Worm (Caenorhabditis elegans) whole organism, mixed stage, embryonic: ENCODE data around the gene F54G2.1.
A peak's percentile ranks its signal among the peaks of the same experiment; 100 is the strongest.

Experiments
- M03D4.4 ChIP-seq: sonication (generic microtip); optimal IDR thresholded peaks from 2 replicates; lab custom pipeline; 2017; ENCODE audit warnings: mild to moderate bottlenecking, missing genetic modification characterization, missing compliant biosample characterization
- blmp-1 ChIP-seq: fragments of 150-350 bp; optimal IDR thresholded peaks from 2 replicates; lab custom pipeline; 2014; ENCODE audit warnings: missing biosample characterization, missing genetic modification characterization
- ceh-39 ChIP-seq: fragments of 150-350 bp; optimal IDR thresholded peaks from 2 replicates; lab custom pipeline; 2014; ENCODE audit warnings: missing biosample characterization, missing genetic modification characterization
- ceh-43 ChIP-seq: fragments of 200-800 bp; sonication (Bioruptor generic); optimal IDR thresholded peaks from 2 replicates; lab custom pipeline; 2018; ENCODE audit warnings: mild to moderate bottlenecking, missing genetic modification characterization, moderate library complexity, missing compliant biosample characterization
- ceh-83 ChIP-seq: fragments of 200-800 bp; sonication (Bioruptor generic); optimal IDR thresholded peaks from 2 replicates; lab custom pipeline; 2018; ENCODE audit warnings: mild to moderate bottlenecking, missing genetic modification characterization, missing compliant biosample characterization
- cnd-1 ChIP-seq: fragments of 200-800 bp; sonication (Bioruptor generic); optimal IDR thresholded peaks from 2 replicates; lab custom pipeline; 2018; ENCODE audit warnings: mild to moderate bottlenecking, missing genetic modification characterization, missing compliant biosample characterization
- drap-1 ChIP-seq: fragments of 200-800 bp; sonication (Bioruptor generic); optimal IDR thresholded peaks from 3 replicates; lab custom pipeline; 2018; ENCODE audit warnings: mild to moderate bottlenecking, missing genetic modification characterization, missing compliant biosample characterization
- elt-3 ChIP-seq: fragments of 150-350 bp; optimal IDR thresholded peaks from 2 replicates; lab custom pipeline; 2014; ENCODE audit warnings: missing biosample characterization, missing genetic modification characterization
- flh-1 ChIP-seq: fragments of 200-800 bp; sonication (Bioruptor generic); optimal IDR thresholded peaks from 2 replicates; lab custom pipeline; 2018; ENCODE audit warnings: mild to moderate bottlenecking, missing genetic modification characterization, moderate library complexity, missing compliant biosample characterization
- hlh-1 ChIP-seq: fragments of 150-350 bp; optimal IDR thresholded peaks from 2 replicates; lab custom pipeline; 2014; ENCODE audit warnings: missing biosample characterization, missing genetic modification reagents, missing genetic modification characterization
- lin-13 ChIP-seq: fragments of 150-350 bp; optimal IDR thresholded peaks from 2 replicates; lab custom pipeline; 2014; ENCODE audit warnings: missing biosample characterization, missing genetic modification characterization
- lin-32 ChIP-seq: fragments of 200-800 bp; sonication (Bioruptor generic); optimal IDR thresholded peaks from 2 replicates; lab custom pipeline; 2018; ENCODE audit warnings: mild to moderate bottlenecking, missing genetic modification characterization, missing compliant biosample characterization
- lsy-2 ChIP-seq: fragments of 150-350 bp; optimal IDR thresholded peaks from 2 replicates; lab custom pipeline; 2014; ENCODE audit warnings: missing biosample characterization, missing genetic modification characterization
- mab-5 ChIP-seq: fragments of 150-350 bp; optimal IDR thresholded peaks from 2 replicates; lab custom pipeline; 2014; ENCODE audit warnings: missing biosample characterization, missing genetic modification characterization
- mep-1 ChIP-seq: fragments of 150-350 bp; optimal IDR thresholded peaks from 2 replicates; lab custom pipeline; 2017; ENCODE audit warnings: missing biosample characterization, missing genetic modification reagents, missing genetic modification characterization, inconsistent platforms
- mls-2 ChIP-seq: sonication (generic microtip); optimal IDR thresholded peaks from 2 replicates; lab custom pipeline; 2016; ENCODE audit warnings: mild to moderate bottlenecking, missing genetic modification characterization, moderate library complexity, missing compliant biosample characterization
- nhr-12 ChIP-seq: fragments of 150-350 bp; optimal IDR thresholded peaks from 2 replicates; lab custom pipeline; 2014; ENCODE audit warnings: missing biosample characterization, missing genetic modification characterization
- nhr-2 ChIP-seq: fragments of 150-350 bp; optimal IDR thresholded peaks from 2 replicates; lab custom pipeline; 2014; ENCODE audit warnings: missing biosample characterization, missing genetic modification characterization
- nhr-237 ChIP-seq: fragments of 150-350 bp; optimal IDR thresholded peaks from 2 replicates; lab custom pipeline; 2014; ENCODE audit warnings: missing biosample characterization, missing genetic modification characterization
- nhr-76 ChIP-seq: sonication (generic microtip); optimal IDR thresholded peaks from 2 replicates; lab custom pipeline; 2017; ENCODE audit warnings: missing biosample characterization, missing genetic modification characterization
- pha-4 ChIP-seq: fragments of 150-350 bp; optimal IDR thresholded peaks from 2 replicates; lab custom pipeline; 2018; ENCODE audit warnings: missing biosample characterization, missing genetic modification reagents, missing genetic modification characterization
- sem-2 ChIP-seq: fragments of 200-800 bp; sonication (Bioruptor generic); optimal IDR thresholded peaks from 2 replicates; lab custom pipeline; 2018; ENCODE audit warnings: mild to moderate bottlenecking, missing genetic modification characterization, missing compliant biosample characterization
- snpc-4 ChIP-seq: fragments of 150-350 bp; optimal IDR thresholded peaks from 2 replicates; lab custom pipeline; 2014; ENCODE audit warnings: missing biosample characterization, missing genetic modification characterization
- sptf-1 ChIP-seq: sonication (generic microtip); optimal IDR thresholded peaks from 2 replicates; lab custom pipeline; 2017; ENCODE audit warnings: mild to moderate bottlenecking, missing genetic modification characterization, moderate library complexity, missing compliant biosample characterization
- tbx-8 ChIP-seq: fragments of 200-800 bp; sonication (Bioruptor generic); optimal IDR thresholded peaks from 2 replicates; lab custom pipeline; 2018; ENCODE audit warnings: mild to moderate bottlenecking, missing genetic modification characterization, moderate library complexity, missing compliant biosample characterization
- unc-120 ChIP-seq: sonication (generic microtip); optimal IDR thresholded peaks from 2 replicates; lab custom pipeline; 2017; ENCODE audit warnings: missing genetic modification characterization, missing compliant biosample characterization; ENCODE audit not compliant: poor library complexity, severe bottlenecking
- unc-62 ChIP-seq: fragments of 150-350 bp; optimal IDR thresholded peaks from 2 replicates; lab custom pipeline; 2014; ENCODE audit warnings: missing biosample characterization, missing genetic modification reagents, missing genetic modification characterization
- zip-8 ChIP-seq: fragments of 150-350 bp; optimal IDR thresholded peaks from 2 replicates; lab custom pipeline; 2014; ENCODE audit warnings: missing biosample characterization, missing genetic modification characterization

The F54G2.1 gene

DNA sequence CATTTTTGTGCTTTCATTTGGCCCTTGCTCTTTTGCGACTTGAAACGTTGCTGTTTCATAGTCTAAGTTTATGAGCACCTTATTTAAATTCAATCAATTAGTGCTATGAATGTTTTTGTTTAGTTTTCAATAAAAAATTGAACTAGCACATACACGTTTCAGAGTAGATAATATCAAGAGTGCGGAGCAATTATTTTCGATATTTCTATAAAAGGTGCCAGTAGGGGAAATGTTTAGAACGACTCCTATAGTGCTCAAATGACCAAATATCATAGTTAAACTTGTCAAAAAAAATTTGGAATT is 68.5 kb downstream of the F54G2.1 start:
- TF ChIP-seq nhr-2 (tag; lab: Kevin White, UChicago): no peak
- no peak for TF ChIP-seq unc-120 (tag; lab: Kevin White, UChicago)
- no peak for TF ChIP-seq nhr-12 (tag; lab: Kevin White, UChicago)
- no peak for TF ChIP-seq elt-3 (tag; lab: Kevin White, UChicago)
- no peak for TF ChIP-seq sem-2
- no peak for TF ChIP-seq hlh-1 (tag; lab: Kevin White, UChicago)
- no peak for TF ChIP-seq mab-5 (tag; lab: Kevin White, UChicago)
- no peak for TF ChIP-seq lsy-2
- no peak for TF ChIP-seq blmp-1 (tag; lab: Kevin White, UChicago)

DNA sequence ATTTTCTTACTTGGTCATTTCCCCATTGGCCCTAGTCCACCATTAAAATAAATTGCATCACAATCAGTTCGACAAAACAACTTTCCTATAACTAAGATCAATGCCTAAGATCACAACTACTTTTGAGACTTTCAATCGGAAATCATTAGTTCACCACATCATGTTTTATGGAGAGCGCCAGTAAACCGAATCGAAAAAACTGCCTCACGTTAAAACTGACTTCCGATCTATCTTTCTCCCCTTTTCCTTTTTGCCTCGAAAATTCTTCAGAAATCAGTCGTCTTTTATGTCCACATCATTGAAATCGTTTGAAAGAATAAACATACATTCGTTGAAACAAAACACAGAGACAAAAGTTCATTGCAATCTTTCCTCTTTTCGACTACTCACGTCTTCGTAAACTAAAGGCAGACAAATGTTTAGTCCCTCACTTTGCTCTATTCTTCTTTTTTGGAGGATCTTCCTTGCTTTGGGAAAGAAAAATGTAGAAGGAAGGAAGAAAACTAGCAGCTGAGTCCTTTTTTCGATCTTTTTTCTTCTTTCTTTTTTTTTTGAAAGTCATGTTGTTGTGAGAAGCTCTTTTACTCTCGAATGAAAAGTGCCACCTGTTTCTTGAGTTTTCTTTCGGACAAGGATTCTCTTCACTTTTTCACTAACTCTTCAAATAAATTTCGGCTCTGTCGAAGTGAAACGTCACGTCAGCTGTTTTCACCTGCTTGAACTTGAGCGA is 69.0 kb downstream of the F54G2.1 start:
- TF ChIP-seq unc-120 (tag; lab: Kevin White, UChicago) (peak; percentile 8), sem-2 (no peak), zip-8 (no peak), nhr-2 (tag; lab: Kevin White, UChicago) (no peak), ceh-83 (GFP tag; lab: Kevin White, UChicago) (no peak), lin-32 (GFP tag; lab: Kevin White, UChicago) (no peak), nhr-237 (tag; lab: Kevin White, UChicago) (no peak), tbx-8 (GFP tag; lab: Kevin White, UChicago) (no peak), unc-62 (GFP tag; lab: Kevin White, UChicago) (peak; percentile 57), flh-1 (GFP tag; lab: Kevin White, UChicago) (no peak), snpc-4 (no peak), cnd-1 (tag; lab: Kevin White, UChicago) (no peak), hlh-1 (tag; lab: Kevin White, UChicago) (peak; percentile 65), mab-5 (tag; lab: Kevin White, UChicago) (no peak)

DNA sequence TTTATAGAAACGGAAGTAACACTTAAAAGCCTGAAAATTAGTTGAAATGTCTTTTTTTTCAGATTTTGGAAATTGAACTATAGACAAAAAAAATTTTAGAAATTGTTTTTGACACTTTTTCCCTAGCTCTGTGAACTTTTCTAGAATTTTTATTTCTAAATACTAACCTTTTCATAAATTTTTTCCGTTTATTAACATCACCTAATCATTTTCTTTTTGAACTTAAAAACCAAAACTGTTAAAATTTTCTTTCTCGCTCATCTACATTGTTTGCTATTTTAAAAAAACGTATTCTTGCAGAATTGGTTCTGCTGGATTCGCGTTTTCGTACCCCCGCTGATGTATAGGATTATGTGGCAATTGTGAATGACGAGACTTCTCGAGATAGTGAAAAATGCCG is 70.5 kb downstream of the F54G2.1 start, which contains the start of the genes nhr-40 and T03G6.7:
nhr-40 (plus strand) TSS at position 301 of the 400 bp plus-strand sequence.
T03G6.7 (plus strand) TSS at position 337 of the 400 bp plus-strand sequence.
- TF ChIP-seq blmp-1 (tag; lab: Kevin White, UChicago): no peak
- TF ChIP-seq tbx-8 (GFP tag; lab: Kevin White, UChicago): no peak
- TF ChIP-seq lin-32 (GFP tag; lab: Kevin White, UChicago): no peak
- TF ChIP-seq zip-8: no peak
- TF ChIP-seq nhr-2 (tag; lab: Kevin White, UChicago): no peak
- TF ChIP-seq nhr-12 (tag; lab: Kevin White, UChicago): no peak
- no peak for TF ChIP-seq M03D4.4 (tag; lab: Kevin White, UChicago)
- no peak for TF ChIP-seq ceh-43
- TF ChIP-seq mls-2 (tag; lab: Kevin White, UChicago): no peak
- TF ChIP-seq cnd-1 (tag; lab: Kevin White, UChicago): no peak
- no peak for TF ChIP-seq nhr-237 (tag; lab: Kevin White, UChicago)
- TF ChIP-seq nhr-76 (tag; lab: Kevin White, UChicago): no peak
- no peak for TF ChIP-seq ceh-39
- TF ChIP-seq pha-4 (tag; lab: Kevin White, UChicago): no peak
- no peak for TF ChIP-seq lin-13 (tag; lab: Kevin White, UChicago)
- TF ChIP-seq elt-3 (tag; lab: Kevin White, UChicago): no peak
- no peak for TF ChIP-seq unc-62 (GFP tag; lab: Kevin White, UChicago)
- no peak for TF ChIP-seq mab-5 (tag; lab: Kevin White, UChicago)
- TF ChIP-seq ceh-83 (GFP tag; lab: Kevin White, UChicago): no peak
- TF ChIP-seq hlh-1 (tag; lab: Kevin White, UChicago): no peak

ce11 chrX:2592670-2593280 is 71.4 kb downstream of the F54G2.1 start:
- TF ChIP-seq unc-62 (GFP tag; lab: Kevin White, UChicago) (no peak), cnd-1 (tag; lab: Kevin White, UChicago) (no peak), pha-4 (tag; lab: Kevin White, UChicago) (no peak), sem-2 (no peak), mep-1 (tag; lab: Kevin White, UChicago) (no peak)

DNA sequence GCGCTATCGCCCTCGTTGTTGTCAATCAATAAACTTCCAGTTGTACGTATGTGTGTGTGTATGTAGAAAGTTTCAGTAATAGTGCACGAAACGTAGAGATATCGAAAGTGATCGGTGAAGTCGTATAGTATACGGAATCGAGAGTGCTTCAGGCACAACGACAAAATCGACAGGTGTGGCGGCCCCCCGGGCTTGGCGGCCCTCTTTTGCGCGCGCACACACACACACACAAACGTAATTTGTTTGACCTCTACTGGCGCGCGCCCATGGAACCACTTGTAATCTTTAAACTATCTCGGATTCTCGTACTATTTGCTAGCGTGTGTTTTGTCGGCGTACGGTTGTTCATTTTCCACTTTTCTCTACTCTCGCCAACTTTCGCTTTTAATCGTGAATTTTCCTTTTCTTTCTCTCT is 72.6 kb downstream of the F54G2.1 start:
- peak; percentile 18 for TF ChIP-seq drap-1 (GFP tag; lab: Kevin White, UChicago)
- TF ChIP-seq unc-120 (tag; lab: Kevin White, UChicago): peak; percentile 60
- TF ChIP-seq nhr-237 (tag; lab: Kevin White, UChicago): peak; percentile 56
- TF ChIP-seq elt-3 (tag; lab: Kevin White, UChicago): peak; percentile 20
- TF ChIP-seq pha-4 (tag; lab: Kevin White, UChicago): peak; percentile 19
- no peak for TF ChIP-seq mab-5 (tag; lab: Kevin White, UChicago)
- TF ChIP-seq hlh-1 (tag; lab: Kevin White, UChicago): peak; percentile 17
- no peak for TF ChIP-seq sptf-1 (tag; lab: Kevin White, UChicago)
- no peak for TF ChIP-seq nhr-12 (tag; lab: Kevin White, UChicago)
- TF ChIP-seq unc-62 (GFP tag; lab: Kevin White, UChicago): peak; percentile 12
- peak; percentile 68 for TF ChIP-seq blmp-1 (tag; lab: Kevin White, UChicago)
- TF ChIP-seq mep-1 (tag; lab: Kevin White, UChicago): no peak
